Fruit fly (Drosophila melanogaster) whole organism, embryonic: ENCODE results near the gene Ufd4.

Source experiments
- CG11456 ChIP-seq: fragments of 200-800 bp; sonication (Bioruptor generic); IDR thresholded peaks from 3 replicates; pipeline ENCODE4 v1.3.6; 2022; ENCODE audit warnings: missing biosample characterization, missing genetic modification characterization
- CG13287 ChIP-seq: fragments of 200-800 bp; sonication (Bioruptor generic); IDR thresholded peaks from 2 replicates; pipeline ENCODE4 v1.3.6; 2022; ENCODE audit warnings: missing biosample characterization, missing genetic modification characterization; ENCODE audit not compliant: partially characterized antibody
- CG15514 ChIP-seq: fragments of 200-800 bp; sonication (Bioruptor generic); optimal IDR thresholded peaks from 3 replicates; lab custom pipeline; 2017; ENCODE audit warnings: missing biosample characterization, missing genetic modification characterization, mild to moderate bottlenecking, moderate library complexity, missing genetic modification reagents
- CG15601 ChIP-seq: fragments of 200-800 bp; sonication (Bioruptor generic); optimal IDR thresholded peaks from 3 replicates; lab custom pipeline; 2019; ENCODE audit warnings: missing biosample characterization, mild to moderate bottlenecking, missing genetic modification characterization, moderate library complexity
- CG1603 ChIP-seq: fragments of 200-800 bp; sonication (Bioruptor generic); optimal IDR thresholded peaks from 2 replicates; lab custom pipeline; 2019; ENCODE audit warnings: missing biosample characterization, mild to moderate bottlenecking, missing genetic modification characterization, moderate library complexity
- CG2116 ChIP-seq: fragments of 200-800 bp; sonication (Bioruptor generic); optimal IDR thresholded peaks from 3 replicates; lab custom pipeline; 2018; ENCODE audit warnings: missing biosample characterization, mild to moderate bottlenecking, missing genetic modification characterization
- CG33213 ChIP-seq: fragments of 200-800 bp; sonication (Bioruptor generic); optimal IDR thresholded peaks from 3 replicates; lab custom pipeline; 2016; ENCODE audit warnings: missing biosample characterization, missing genetic modification characterization
- CG6813 ChIP-seq: fragments of 200-800 bp; sonication (Bioruptor generic); optimal IDR thresholded peaks from 2 replicates; lab custom pipeline; 2017; ENCODE audit warnings: missing biosample characterization, missing genetic modification characterization, mild to moderate bottlenecking, moderate library complexity, missing genetic modification reagents
- CG7556 ChIP-seq: fragments of 200-800 bp; sonication (Bioruptor generic); optimal IDR thresholded peaks from 2 replicates; lab custom pipeline; 2017; ENCODE audit warnings: missing biosample characterization, mild to moderate bottlenecking, missing genetic modification characterization
- CG8924 ChIP-seq: fragments of 200-800 bp; optimal IDR thresholded peaks from 3 replicates; lab custom pipeline; 2019; ENCODE audit warnings: missing biosample characterization, mild to moderate bottlenecking, missing genetic modification characterization, moderate library complexity
- CHES-1-like ChIP-seq: fragments of 200-800 bp; sonication (Bioruptor generic); optimal IDR thresholded peaks from 2 replicates; lab custom pipeline; 2016; ENCODE audit warnings: missing biosample characterization, missing genetic modification characterization
- Drgx ChIP-seq: fragments of 200-800 bp; sonication (Bioruptor generic); IDR thresholded peaks from 2 replicates; pipeline ENCODE4 v1.3.6; 2022; ENCODE audit warnings: missing biosample characterization, missing genetic modification characterization
- H15 ChIP-seq: fragments of 200-800 bp; sonication (Bioruptor generic); IDR thresholded peaks from 3 replicates; pipeline ENCODE4 v1.3.6; 2022; ENCODE audit warnings: missing biosample characterization, missing genetic modification characterization
- MBD-R2 ChIP-seq: fragments of 200-800 bp; sonication (Bioruptor generic); IDR thresholded peaks from 2 replicates; pipeline ENCODE4 v1.3.6; 2022; ENCODE audit warnings: missing biosample characterization, missing genetic modification characterization
- MESR4 ChIP-seq: fragments of 200-800 bp; sonication (Bioruptor generic); optimal IDR thresholded peaks from 2 replicates; lab custom pipeline; 2018; ENCODE audit warnings: missing biosample characterization, mild to moderate bottlenecking, missing genetic modification characterization, moderate library complexity
- Med ChIP-seq: fragments of 200-800 bp; sonication (Bioruptor generic); peaks from one replicate; lab custom pipeline; 2016; ENCODE audit warnings: missing biosample characterization, missing genetic modification characterization, mild to moderate bottlenecking, inconsistent platforms, moderate library complexity
- Myb ChIP-seq: fragments of 200-800 bp; sonication (Bioruptor generic); optimal IDR thresholded peaks from 2 replicates; lab custom pipeline; 2016; ENCODE audit warnings: missing biosample characterization, missing genetic modification characterization
- Opbp ChIP-seq: fragments of 200-800 bp; sonication (Bioruptor generic); IDR thresholded peaks from 3 replicates; pipeline ENCODE4 v1.3.6; 2022; ENCODE audit warnings: missing biosample characterization, missing genetic modification characterization; ENCODE audit not compliant: partially characterized antibody
- Sry-β ChIP-seq: fragments of 200-800 bp; sonication (Bioruptor generic); optimal IDR thresholded peaks from 2 replicates; lab custom pipeline; 2018; ENCODE audit warnings: missing biosample characterization, mild to moderate bottlenecking, missing genetic modification characterization, moderate library complexity
- Usf ChIP-seq: fragments of 200-800 bp; sonication (Bioruptor generic); optimal IDR thresholded peaks from 2 replicates; lab custom pipeline; 2017; ENCODE audit warnings: missing genotype, missing biosample characterization, missing genetic modification characterization
- Xrp1 ChIP-seq: fragments of 200-800 bp; sonication (Bioruptor generic); IDR thresholded peaks from 2 replicates; pipeline ENCODE4 v1.3.6; 2022; ENCODE audit warnings: missing biosample characterization, missing genetic modification characterization
- YL-1 ChIP-seq: fragments of 200-800 bp; sonication (Bioruptor generic); optimal IDR thresholded peaks from 3 replicates; lab custom pipeline; 2017; ENCODE audit warnings: missing biosample characterization, mild to moderate bottlenecking, missing genetic modification characterization
- az2 ChIP-seq: fragments of 200-800 bp; sonication (Bioruptor generic); optimal IDR thresholded peaks from 3 replicates; lab custom pipeline; 2016; ENCODE audit warnings: missing biosample characterization, missing genetic modification characterization
- bbx ChIP-seq: fragments of 200-800 bp; sonication (Bioruptor generic); IDR thresholded peaks from 2 replicates; pipeline ENCODE4 v1.3.6; 2022; ENCODE audit warnings: missing biosample characterization, missing genetic modification characterization; ENCODE audit not compliant: partially characterized antibody
- btn ChIP-seq: fragments of 200-800 bp; sonication (Bioruptor generic); optimal IDR thresholded peaks from 2 replicates; lab custom pipeline; 2016; ENCODE audit warnings: missing biosample characterization, missing genetic modification characterization
- chinmo ChIP-seq: fragments of 200-800 bp; sonication (Bioruptor generic); IDR thresholded peaks from 4 replicates; pipeline ENCODE4 v1.3.6; 2022; ENCODE audit warnings: missing biosample characterization, missing genetic modification characterization; ENCODE audit not compliant: partially characterized antibody
- crol ChIP-seq: fragments of 200-800 bp; sonication (Bioruptor generic); IDR thresholded peaks from 2 replicates; pipeline ENCODE4 v1.3.6; 2022; ENCODE audit warnings: missing biosample characterization, missing genetic modification characterization
- da ChIP-seq: fragments of 200-800 bp; sonication (Bioruptor generic); optimal IDR thresholded peaks from 2 replicates; lab custom pipeline; 2016; ENCODE audit warnings: missing biosample characterization, missing genetic modification characterization
- fd102C ChIP-seq: fragments of 200-800 bp; sonication (Bioruptor generic); optimal IDR thresholded peaks from 2 replicates; lab custom pipeline; 2018; ENCODE audit warnings: missing biosample characterization, mild to moderate bottlenecking, missing genetic modification characterization, moderate library complexity
- grn ChIP-seq: fragments of 200-800 bp; sonication (Bioruptor generic); optimal IDR thresholded peaks from 3 replicates; lab custom pipeline; 2017; ENCODE audit warnings: missing biosample characterization, missing genetic modification characterization
- jing ChIP-seq: fragments of 200-800 bp; sonication (Bioruptor generic); optimal IDR thresholded peaks from 2 replicates; lab custom pipeline; 2018; ENCODE audit warnings: missing biosample characterization, mild to moderate bottlenecking, missing genetic modification characterization
- kah ChIP-seq: fragments of 200-800 bp; sonication (Bioruptor generic); optimal IDR thresholded peaks from 2 replicates; lab custom pipeline; 2018; ENCODE audit warnings: missing biosample characterization, mild to moderate bottlenecking, missing genetic modification characterization
- klu ChIP-seq: fragments of 200-800 bp; sonication (Bioruptor generic); IDR thresholded peaks from 2 replicates; pipeline ENCODE4 v1.3.6; 2022; ENCODE audit warnings: missing biosample characterization, missing genetic modification characterization
- lola ChIP-seq, 3 experiments: fragments of >200 bp in 2 of 3; fragments of 200-800 bp in 1 of 3; sonication (Bioruptor generic) in 1 of 3; optimal IDR thresholded peaks; 2 replicates each; lab custom pipeline; 2017 to 2019; ENCODE audit warnings: missing biosample characterization in 3 of 3, missing genetic modification characterization in 3 of 3, mild to moderate bottlenecking in 1 of 3, moderate library complexity in 1 of 3
- nerfin-1 ChIP-seq: fragments of 200-800 bp; sonication (Bioruptor generic); optimal IDR thresholded peaks from 3 replicates; lab custom pipeline; 2019; ENCODE audit warnings: missing biosample characterization, mild to moderate bottlenecking, missing genetic modification characterization, moderate library complexity
- nom ChIP-seq: fragments of 200-800 bp; sonication (Bioruptor generic); optimal IDR thresholded peaks from 2 replicates; lab custom pipeline; 2017; ENCODE audit warnings: missing biosample characterization, missing genetic modification characterization, mild to moderate bottlenecking, moderate library complexity, missing genetic modification reagents
- oc ChIP-seq: fragments of 200-800 bp; sonication (Bioruptor generic); optimal IDR thresholded peaks from 2 replicates; lab custom pipeline; 2018; ENCODE audit warnings: missing biosample characterization, mild to moderate bottlenecking, missing genetic modification characterization, moderate library complexity
- onecut ChIP-seq: fragments of 200-800 bp; sonication (Bioruptor generic); IDR thresholded peaks from 2 replicates; pipeline ENCODE4 v1.3.6; 2022; ENCODE audit warnings: missing biosample characterization, missing genetic modification characterization
- org-1 ChIP-seq: fragments of 200-800 bp; sonication (Bioruptor generic); optimal IDR thresholded peaks from 2 replicates; lab custom pipeline; 2017; ENCODE audit warnings: missing biosample characterization, missing genetic modification characterization
- phol ChIP-seq: fragments of 200-800 bp; sonication (Bioruptor generic); optimal IDR thresholded peaks from 3 replicates; lab custom pipeline; 2018; ENCODE audit warnings: missing biosample characterization, mild to moderate bottlenecking, missing genetic modification characterization, moderate library complexity
- pzg ChIP-seq: fragments of 200-800 bp; sonication (Bioruptor generic); optimal IDR thresholded peaks from 3 replicates; lab custom pipeline; 2018; ENCODE audit warnings: missing biosample characterization, mild to moderate bottlenecking, missing genetic modification characterization, moderate library complexity
- sens ChIP-seq: fragments of 200-800 bp; sonication (Bioruptor generic); peaks from one replicate; lab custom pipeline; 2016; ENCODE audit warnings: missing biosample characterization, missing genetic modification characterization
- sens-2 ChIP-seq: fragments of 200-800 bp; sonication (Bioruptor generic); IDR thresholded peaks from 2 replicates; pipeline ENCODE4 v1.3.6; 2022; ENCODE audit warnings: missing biosample characterization, missing genetic modification characterization
- stwl ChIP-seq: fragments of 200-800 bp; sonication (Bioruptor generic); optimal IDR thresholded peaks from 3 replicates; lab custom pipeline; 2018; ENCODE audit warnings: missing biosample characterization, mild to moderate bottlenecking, missing genetic modification characterization, moderate library complexity
- sug ChIP-seq: fragments of 200-800 bp; optimal IDR thresholded peaks from 2 replicates; lab custom pipeline; 2019; ENCODE audit warnings: missing biosample characterization, mild to moderate bottlenecking, missing genetic modification characterization, moderate library complexity
- tap ChIP-seq: fragments of 200-800 bp; optimal IDR thresholded peaks from 3 replicates; lab custom pipeline; 2019; ENCODE audit warnings: missing biosample characterization, mild to moderate bottlenecking, missing genetic modification characterization, moderate library complexity
- zf30C ChIP-seq: fragments of 200-800 bp; sonication (Bioruptor generic); optimal IDR thresholded peaks from 3 replicates; lab custom pipeline; 2018; ENCODE audit warnings: missing biosample characterization, mild to moderate bottlenecking, missing genetic modification characterization

The Ufd4 gene

dm6 chr2L:10311822-10312221 lies 19.7 kb upstream of the Ufd4 start (continued):
- TF ChIP-seq sug (tag; lab: Kevin White, UChicago) (peak; percentile 12), MBD-R2 (GFP tag; lab: Robert Waterston, UW) (peak; percentile 65), YL-1 (GFP tag; lab: Kevin White, UChicago) (peak; percentile 21), az2 (GFP tag; lab: Kevin White, UChicago) (no peak), phol (tag; lab: Kevin White, UChicago) (peak; percentile 21)

- TF ChIP-seq CG11456 (GFP tag; lab: Robert Waterston, UW) (no peak), H15 (GFP tag; lab: Robert Waterston, UW) (no peak), tap (tag; lab: Kevin White, UChicago) (no peak), crol (GFP tag; lab: Robert Waterston, UW) (no peak), CG33213 (peak; percentile 0), CG13287 (GFP tag; lab: Robert Waterston, UW) (peak; percentile 22; the same call in 1 of the 2 replicates), Drgx (GFP tag; lab: Robert Waterston, UW) (no peak), Usf (GFP tag; lab: Kevin White, UChicago) (no peak), bbx (peak; percentile 29), da (GFP tag; lab: Kevin White, UChicago) (no peak), CG8924 (no peak), fd102C (GFP tag; lab: Kevin White, UChicago) (no peak), CG6813 (GFP tag; lab: Kevin White, UChicago) (no peak), sens-2 (GFP tag; lab: Robert Waterston, UW) (no peak), nom (no peak), pzg (GFP tag; lab: Kevin White, UChicago) (peak; percentile 18), grn (GFP tag; lab: Kevin White, UChicago) (peak; percentile 24), klu (no peak), CG2116 (GFP tag; lab: Kevin White, UChicago) (peak; percentile 18), Xrp1 (GFP tag; lab: Robert Waterston, UW) (no peak), sens (GFP tag; lab: Kevin White, UChicago) (peak; percentile 85), Sry-β (GFP tag; lab: Kevin White, UChicago) (no peak), CG15601 (tag; lab: Kevin White, UChicago) (peak; percentile 26), Opbp (no peak), btn (GFP tag; lab: Kevin White, UChicago) (no peak), chinmo (no peak), org-1 (GFP tag; lab: Kevin White, UChicago) (no peak), Med (GFP tag; lab: Kevin White, UChicago) (peak; percentile 79), CG1603 (tag; lab: Kevin White, UChicago) (peak; percentile 32), nerfin-1 (tag; lab: Kevin White, UChicago) (peak; percentile 22), MESR4 (peak; percentile 8), CG7556 (GFP tag; lab: Kevin White, UChicago) (no peak), stwl (tag; lab: Kevin White, UChicago) (peak; percentile 98), oc (tag; lab: Kevin White, UChicago) (no peak), lola (GFP tag; optimal IDR thresholded peaks at IDR 0.05; lab: Kevin White, UChicago) (no peak), CG15514 (GFP tag; lab: Kevin White, UChicago) (peak; percentile 8), zf30C (GFP tag; lab: Kevin White, UChicago) (no peak), onecut (GFP tag; lab: Robert Waterston, UW) (peak; percentile 92), kah (no peak), jing (GFP tag; lab: Kevin White, UChicago) (no peak), CHES-1-like (GFP tag; lab: Kevin White, UChicago) (peak; percentile 21), Myb (GFP tag; lab: Kevin White, UChicago) (peak; percentile 41)
These were observed 18.6 kb upstream of the Ufd4 start, which contains the start of gene Cdk5alpha for dm6 chr2L:10310614-10311382. Gene Cdk5alpha (minus strand): TSS chr2L:10310956.
